Fruit fly (Drosophila melanogaster): Measurements from ENCODE around the gene Xrcc2.

Xrcc2 gene

dm6 chrX:18538204-18538864 is 38.4 kb downstream of the Xrcc2 start:
- TF ChIP-seq CG14711 (tag; optimal IDR thresholded peaks at IDR 0.05) = no peak
- TF ChIP-seq CG1620 (GFP tag; optimal IDR thresholded peaks at IDR 0.05) = no peak
- no peak for TF ChIP-seq kay (GFP tag; ENCODE audit: borderline replicate concordance)
- TF ChIP-seq Clk (GFP tag; optimal IDR thresholded peaks at IDR 0.05) = no peak
- TF ChIP-seq CG7101 (tag; optimal IDR thresholded peaks at IDR 0.05) = no peak
- TF ChIP-seq CG33017 (tag; optimal IDR thresholded peaks at IDR 0.05) = no peak
- TF ChIP-seq ovo (GFP tag; optimal IDR thresholded peaks at IDR 0.05) = no peak
- no peak for TF ChIP-seq CG5204 (GFP tag; optimal IDR thresholded peaks at IDR 0.05)
- TF ChIP-seq bab1 (GFP tag; optimal IDR thresholded peaks at IDR 0.05) = no peak
- no peak for TF ChIP-seq Mnt (GFP tag; optimal IDR thresholded peaks at IDR 0.05)
- no peak for TF ChIP-seq CG7045 (GFP tag; optimal IDR thresholded peaks at IDR 0.05)
- no peak for TF ChIP-seq cic (GFP tag; optimal IDR thresholded peaks at IDR 0.05)
- no peak for TF ChIP-seq Hr96 (GFP tag; optimal IDR thresholded peaks at IDR 0.05)
- TF ChIP-seq tj (GFP tag; optimal IDR thresholded peaks at IDR 0.05) = no peak
- TF ChIP-seq CG11617 (GFP tag; optimal IDR thresholded peaks at IDR 0.05) = no peak
- TF ChIP-seq toe (GFP tag; optimal IDR thresholded peaks at IDR 0.05) = no peak
- TF ChIP-seq pad (GFP tag; optimal IDR thresholded peaks at IDR 0.05) = no peak

DNA sequence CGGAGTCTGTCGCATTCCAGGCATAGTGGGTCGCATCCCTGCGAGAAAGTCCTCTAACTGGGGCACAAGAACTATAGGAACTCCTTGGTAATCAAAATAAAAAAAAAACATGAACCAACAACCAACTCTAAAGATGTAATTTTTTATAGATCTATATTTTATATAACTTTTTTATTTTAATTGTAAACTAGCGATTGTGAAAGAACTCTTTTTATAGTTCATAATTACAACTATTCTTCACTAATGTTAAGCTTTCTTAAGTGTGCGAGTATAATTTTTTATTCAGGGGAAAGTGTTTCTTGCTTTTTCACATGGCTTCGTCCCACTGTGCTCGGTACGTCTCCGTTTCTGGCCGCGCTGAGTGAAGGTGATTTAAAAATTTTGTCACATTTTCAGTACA is 40.3 kb downstream of the Xrcc2 start:
- TF ChIP-seq CG1620 (GFP tag; optimal IDR thresholded peaks at IDR 0.05) (no peak), Mnt (GFP tag; optimal IDR thresholded peaks at IDR 0.05) (no peak), bab1 (GFP tag; optimal IDR thresholded peaks at IDR 0.05) (no peak), CG14711 (tag; optimal IDR thresholded peaks at IDR 0.05) (no peak), CG7045 (GFP tag; optimal IDR thresholded peaks at IDR 0.05) (no peak), kay (GFP tag; ENCODE audit: borderline replicate concordance) (no peak), Clk (GFP tag; optimal IDR thresholded peaks at IDR 0.05) (no peak), Hr96 (GFP tag; optimal IDR thresholded peaks at IDR 0.05) (no peak), CG11617 (GFP tag; optimal IDR thresholded peaks at IDR 0.05) (no peak), toe (GFP tag; optimal IDR thresholded peaks at IDR 0.05) (no peak), CG5204 (GFP tag; optimal IDR thresholded peaks at IDR 0.05) (no peak)

DNA sequence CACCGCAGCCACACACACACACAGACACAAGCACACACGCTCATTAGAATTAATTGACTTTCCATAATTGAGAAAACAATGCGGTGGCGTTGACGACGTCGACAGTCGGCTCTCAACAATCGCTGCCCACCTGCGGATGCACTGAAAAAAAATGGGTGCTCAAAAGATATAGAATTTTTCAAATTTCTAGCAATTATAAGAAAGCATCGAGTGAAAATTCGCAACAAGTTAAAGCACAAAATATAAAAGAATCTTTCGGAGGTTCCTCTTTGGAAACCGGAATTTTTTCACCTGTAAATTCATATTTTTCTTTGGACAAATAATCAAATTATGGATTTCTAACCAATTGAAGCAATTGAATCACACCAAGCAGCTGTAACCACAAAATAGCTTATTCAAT is 42.0 kb downstream of the Xrcc2 start:
- TF ChIP-seq kay (GFP tag; ENCODE audit: borderline replicate concordance) = no peak
- TF ChIP-seq CG5204 (GFP tag; optimal IDR thresholded peaks at IDR 0.05) = no peak
- TF ChIP-seq bab1 (GFP tag; optimal IDR thresholded peaks at IDR 0.05) = no peak
- no peak for TF ChIP-seq cic (GFP tag; optimal IDR thresholded peaks at IDR 0.05)
- no peak for TF ChIP-seq toe (GFP tag; optimal IDR thresholded peaks at IDR 0.05)
- no peak for TF ChIP-seq CG12768 (GFP tag; optimal IDR thresholded peaks at IDR 0.05)
- TF ChIP-seq Mnt (GFP tag; optimal IDR thresholded peaks at IDR 0.05) = no peak

dm6 chrX:18543328-18543727 is 43.4 kb downstream of the Xrcc2 start:
- TF ChIP-seq tj (GFP tag; optimal IDR thresholded peaks at IDR 0.05) (peak; percentile 65), CG1620 (GFP tag; optimal IDR thresholded peaks at IDR 0.05) (no peak), Clk (GFP tag; optimal IDR thresholded peaks at IDR 0.05) (no peak), CG11617 (GFP tag; optimal IDR thresholded peaks at IDR 0.05) (no peak), CG33017 (tag; optimal IDR thresholded peaks at IDR 0.05) (no peak), CG14711 (tag; optimal IDR thresholded peaks at IDR 0.05) (no peak), Hr96 (GFP tag; optimal IDR thresholded peaks at IDR 0.05) (no peak), cic (GFP tag; optimal IDR thresholded peaks at IDR 0.05) (peak; percentile 31), pad (GFP tag; optimal IDR thresholded peaks at IDR 0.05) (no peak), CG12768 (GFP tag; optimal IDR thresholded peaks at IDR 0.05) (no peak)

- TF ChIP-seq tj (GFP tag; optimal IDR thresholded peaks at IDR 0.05) = no peak
- no peak for TF ChIP-seq CG7101 (tag; optimal IDR thresholded peaks at IDR 0.05)
Observed at dm6 chrX:18544732-18545131, 44.8 kb downstream of the Xrcc2 start.

- TF ChIP-seq ovo (GFP tag; optimal IDR thresholded peaks at IDR 0.05) (no peak), Crg-1 (GFP tag; optimal IDR thresholded peaks at IDR 0.05) (no peak), CG14711 (tag; optimal IDR thresholded peaks at IDR 0.05) (no peak), CG7045 (GFP tag; optimal IDR thresholded peaks at IDR 0.05) (no peak)
Observed at dm6 chrX:18545157-18545556, 45.2 kb downstream of the Xrcc2 start.

DNA sequence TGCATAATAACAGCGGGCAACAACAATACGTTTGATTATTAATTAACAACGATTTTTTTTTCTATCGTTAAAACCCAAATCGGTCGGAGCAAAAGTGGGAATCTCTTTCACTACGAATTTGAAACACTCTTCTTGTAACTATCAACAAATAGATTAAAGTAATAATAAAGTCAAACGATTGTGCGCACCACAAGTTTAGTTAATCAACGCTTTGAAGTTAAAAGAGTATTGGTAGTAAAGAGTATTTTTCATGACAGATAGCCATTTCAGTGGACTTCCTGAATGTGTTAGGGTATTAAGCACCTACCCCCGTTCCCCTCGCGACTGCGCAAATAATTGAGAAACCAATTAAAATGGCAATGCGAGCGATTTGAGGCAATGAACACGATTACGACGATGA is 46.9 kb downstream of the Xrcc2 start:
- TF ChIP-seq tj (GFP tag; optimal IDR thresholded peaks at IDR 0.05) (peak; percentile 37), toe (GFP tag; optimal IDR thresholded peaks at IDR 0.05) (peak; percentile 50), cnc (optimal IDR thresholded peaks at IDR 0.05) (no peak), CG5204 (GFP tag; optimal IDR thresholded peaks at IDR 0.05) (peak; percentile 60), CG11617 (GFP tag; optimal IDR thresholded peaks at IDR 0.05) (peak; percentile 52), bab1 (GFP tag; optimal IDR thresholded peaks at IDR 0.05) (peak; percentile 37), Clk (GFP tag; optimal IDR thresholded peaks at IDR 0.05) (peak; percentile 18), CG14711 (tag; optimal IDR thresholded peaks at IDR 0.05) (peak; percentile 81), Mnt (GFP tag; optimal IDR thresholded peaks at IDR 0.05) (peak; percentile 14), CG12768 (GFP tag; optimal IDR thresholded peaks at IDR 0.05) (peak; percentile 69), pad (GFP tag; optimal IDR thresholded peaks at IDR 0.05) (peak; percentile 53), kay (GFP tag; ENCODE audit: borderline replicate concordance) (peak; percentile 83), Crg-1 (GFP tag; optimal IDR thresholded peaks at IDR 0.05) (no peak), CG7101 (tag; optimal IDR thresholded peaks at IDR 0.05) (peak; percentile 91), CG33017 (tag; optimal IDR thresholded peaks at IDR 0.05) (peak; percentile 84), Hr96 (GFP tag; optimal IDR thresholded peaks at IDR 0.05) (peak; percentile 80), CG1620 (GFP tag; optimal IDR thresholded peaks at IDR 0.05) (peak; percentile 12), CG7045 (GFP tag; optimal IDR thresholded peaks at IDR 0.05) (peak; percentile 73), cic (GFP tag; optimal IDR thresholded peaks at IDR 0.05) (no peak), ovo (GFP tag; optimal IDR thresholded peaks at IDR 0.05) (no peak)
